Worm (Caenorhabditis elegans): ENCODE data around the gene madf-11.
A peak's percentile ranks its signal among the peaks of the same experiment; 100 is the strongest.

madf-11 gene

ce11 chrIII:5591668-5592149 is 11.6 kb downstream of the madf-11 start, which contains the start of the genes ddx-15 and ucr-1 (continued):
- TF ChIP-seq nhr-11 (tag; optimal IDR thresholded peaks at IDR 0.05) = no peak
- no peak for TF ChIP-seq ZK546.5 (tag; optimal IDR thresholded peaks at IDR 0.05)
- TF ChIP-seq nhr-76 (tag; optimal IDR thresholded peaks at IDR 0.05) = no peak
- peak; percentile 20 for TF ChIP-seq hmg-11 (tag; optimal IDR thresholded peaks at IDR 0.05)
- peak; percentile 80 for TF ChIP-seq nfya-1 (tag; optimal IDR thresholded peaks at IDR 0.05; ENCODE audit: insufficient read depth)
- TF ChIP-seq fkh-2 (tag; optimal IDR thresholded peaks at IDR 0.05) = no peak
- TF ChIP-seq elt-2 (tag; optimal IDR thresholded peaks at IDR 0.05) = peak; percentile 28
- TF ChIP-seq unc-39 (tag; optimal IDR thresholded peaks at IDR 0.05) = no peak
- no peak for TF ChIP-seq zag-1 (tag; optimal IDR thresholded peaks at IDR 0.05)
- no peak for TF ChIP-seq skn-1 (tag; optimal IDR thresholded peaks at IDR 0.05)
- no peak for TF ChIP-seq unc-62 (GFP tag; optimal IDR thresholded peaks at IDR 0.05)
- TF ChIP-seq ztf-11 (tag; optimal IDR thresholded peaks at IDR 0.05) = no peak
- TF ChIP-seq jun-1 (tag; optimal IDR thresholded peaks at IDR 0.05) = no peak
- TF ChIP-seq R02D3.7 (tag; optimal IDR thresholded peaks at IDR 0.05) = peak; percentile 88
- TF ChIP-seq nhr-237 (tag; optimal IDR thresholded peaks at IDR 0.05) = no peak
- TF ChIP-seq fos-1 (tag; optimal IDR thresholded peaks at IDR 0.05) = no peak
- TF ChIP-seq tbx-2 (tag; optimal IDR thresholded peaks at IDR 0.05) = no peak
- no peak for TF ChIP-seq ceh-16 (tag; optimal IDR thresholded peaks at IDR 0.05)
- peak; percentile 89 for TF ChIP-seq lin-15B (tag; optimal IDR thresholded peaks at IDR 0.05)
- no peak for TF ChIP-seq ceh-82 (tag; optimal IDR thresholded peaks at IDR 0.05)
- no peak for TF ChIP-seq ceh-9 (tag; optimal IDR thresholded peaks at IDR 0.05)
- TF ChIP-seq daf-12 (tag; optimal IDR thresholded peaks at IDR 0.05) = no peak

DNA sequence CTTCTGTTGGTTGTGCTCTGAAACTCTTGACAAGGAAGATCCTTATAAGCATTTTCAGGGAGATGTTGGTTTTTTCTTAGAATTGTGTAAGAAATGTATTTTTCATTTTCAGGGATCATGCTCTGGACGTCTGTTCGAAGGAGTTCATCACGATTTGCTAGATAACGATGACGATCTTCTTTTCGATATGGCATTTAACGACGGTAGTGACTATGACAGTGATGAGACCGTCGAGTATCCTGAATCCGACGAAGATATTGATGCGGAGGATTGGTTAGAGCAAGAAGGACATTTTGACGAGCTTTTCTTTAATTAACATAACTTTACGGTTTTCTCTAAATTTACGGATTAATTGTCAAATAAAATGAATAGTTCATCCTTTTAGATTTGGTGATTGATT is 14.5 kb downstream of the madf-11 start:
- TF ChIP-seq ZK546.5 (tag; optimal IDR thresholded peaks at IDR 0.05) (no peak), elt-2 (tag; optimal IDR thresholded peaks at IDR 0.05) (no peak), R02D3.7 (tag; optimal IDR thresholded peaks at IDR 0.05) (no peak), mml-1 (tag; optimal IDR thresholded peaks at IDR 0.05) (no peak), ztf-4 (tag; optimal IDR thresholded peaks at IDR 0.05) (no peak), lsy-12 (tag; optimal IDR thresholded peaks at IDR 0.05) (no peak), pha-4 (tag; optimal IDR thresholded peaks at IDR 0.05) (no peak), pqm-1 (tag; optimal IDR thresholded peaks at IDR 0.05) (no peak), nhr-11 (tag; optimal IDR thresholded peaks at IDR 0.05) (no peak), nhr-67 (tag; optimal IDR thresholded peaks at IDR 0.05) (no peak), daf-12 (tag; optimal IDR thresholded peaks at IDR 0.05) (no peak), snpc-4 (tag; optimal IDR thresholded peaks at IDR 0.05) (no peak), fos-1 (tag; optimal IDR thresholded peaks at IDR 0.05) (no peak)

DNA sequence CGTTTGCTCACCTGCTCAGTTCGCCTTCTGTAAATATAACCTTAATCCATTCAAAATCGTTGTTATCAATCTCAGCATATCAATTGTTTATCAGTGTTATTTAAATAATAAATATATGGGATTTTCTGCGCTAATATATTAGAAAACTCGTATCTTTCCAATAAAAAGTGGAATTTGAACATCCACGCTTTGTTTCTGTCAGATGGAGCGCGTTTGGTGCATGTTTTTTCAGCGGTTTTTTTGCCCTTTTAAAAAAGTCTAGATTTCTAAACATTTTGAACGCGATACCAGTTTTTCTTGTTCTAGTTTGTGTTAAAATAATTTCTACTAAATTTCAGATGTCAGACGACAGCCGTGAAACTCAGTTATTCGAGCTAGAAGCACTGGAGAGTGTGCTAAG is 16.4 kb downstream of the madf-11 start, which contains the start of gene F56D2.2:
TSS of gene F56D2.2 (plus strand) at position 339 of the 400 bp plus-strand sequence.
- peak; percentile 39 for TF ChIP-seq lin-15B (tag; optimal IDR thresholded peaks at IDR 0.05)
- no peak for TF ChIP-seq unc-62 (GFP tag; optimal IDR thresholded peaks at IDR 0.05)
- peak; percentile 54 for TF ChIP-seq pha-4 (tag; optimal IDR thresholded peaks at IDR 0.05)

- TF ChIP-seq nfya-1 (tag; optimal IDR thresholded peaks at IDR 0.05; ENCODE audit: insufficient read depth) (no peak), ceh-82 (tag; optimal IDR thresholded peaks at IDR 0.05) (no peak), tbx-2 (tag; optimal IDR thresholded peaks at IDR 0.05) (no peak), fos-1 (tag; optimal IDR thresholded peaks at IDR 0.05) (no peak), nhr-12 (tag; optimal IDR thresholded peaks at IDR 0.05) (no peak), elt-1 (tag; optimal IDR thresholded peaks at IDR 0.05) (no peak), elt-3 (tag; optimal IDR thresholded peaks at IDR 0.05) (no peak), aly-2 (tag; optimal IDR thresholded peaks at IDR 0.05) (no peak), egl-27 (tag; optimal IDR thresholded peaks at IDR 0.05) (no peak), lin-39 (tag; optimal IDR thresholded peaks at IDR 0.05) (no peak), fkh-10 (GFP tag; optimal IDR thresholded peaks at IDR 0.05) (no peak), sea-2 (GFP tag; optimal IDR thresholded peaks at IDR 0.05) (no peak), R02D3.7 (tag; optimal IDR thresholded peaks at IDR 0.05) (no peak), unc-39 (tag; optimal IDR thresholded peaks at IDR 0.05) (no peak), mdl-1 (tag; optimal IDR thresholded peaks at IDR 0.05) (no peak), nhr-11 (tag; optimal IDR thresholded peaks at IDR 0.05) (no peak), nhr-43 (tag; optimal IDR thresholded peaks at IDR 0.05; ENCODE audit: poor library complexity, severe bottlenecking) (no peak), nhr-76 (tag; optimal IDR thresholded peaks at IDR 0.05) (no peak)
Observed at ce11 chrIII:5585711-5586110, 17.6 kb downstream of the madf-11 start.
